Worm (Caenorhabditis elegans) whole organism, late embryonic: ENCODE results near the gene T04C10.3.
A peak's percentile ranks its signal among the peaks of the same experiment; 100 is the strongest.

ENCODE experiments used
- C08G9.2 ChIP-seq: sonication (generic microtip); optimal IDR thresholded peaks from 2 replicates; lab custom pipeline; 2016; ENCODE audit warnings: mild to moderate bottlenecking, missing genetic modification characterization, moderate library complexity, missing compliant biosample characterization
- C38D4.7 ChIP-seq: fragments of 200-800 bp; sonication (Bioruptor generic); optimal IDR thresholded peaks from 2 replicates; lab custom pipeline; 2018; ENCODE audit warnings: mild to moderate bottlenecking, missing genetic modification characterization, moderate library complexity, missing compliant biosample characterization
- F13H6.1 ChIP-seq: sonication (generic microtip); optimal IDR thresholded peaks from 2 replicates; lab custom pipeline; 2016; ENCODE audit warnings: missing genetic modification characterization, missing compliant biosample characterization
- ahr-1 ChIP-seq: sonication (generic microtip); optimal IDR thresholded peaks from 2 replicates; lab custom pipeline; 2016; ENCODE audit warnings: missing genetic modification characterization, missing compliant biosample characterization
- ama-1 ChIP-seq: fragments of 150-350 bp; optimal IDR thresholded peaks from 2 replicates; lab custom pipeline; 2014
- ceh-18 ChIP-seq: sonication (generic microtip); optimal IDR thresholded peaks from 2 replicates; lab custom pipeline; 2016; ENCODE audit warnings: missing genetic modification characterization, missing compliant biosample characterization
- ceh-19 ChIP-seq: fragments of 200-800 bp; sonication (Bioruptor generic); optimal IDR thresholded peaks from 2 replicates; lab custom pipeline; 2018; ENCODE audit warnings: mild to moderate bottlenecking, missing genetic modification characterization, missing compliant biosample characterization
- ceh-24 ChIP-seq: sonication (generic microtip); optimal IDR thresholded peaks from 2 replicates; lab custom pipeline; 2016; ENCODE audit warnings: mild to moderate bottlenecking, missing genetic modification characterization, missing compliant biosample characterization
- ceh-30 ChIP-seq: fragments of 150-350 bp; optimal IDR thresholded peaks from 2 replicates; lab custom pipeline; 2014; ENCODE audit warnings: missing biosample characterization, missing genetic modification characterization
- ceh-31 ChIP-seq: sonication (generic microtip); optimal IDR thresholded peaks from 2 replicates; lab custom pipeline; 2016; ENCODE audit warnings: missing genetic modification characterization, missing compliant biosample characterization
- ceh-48 ChIP-seq: sonication (generic microtip); optimal IDR thresholded peaks from 2 replicates; lab custom pipeline; 2016; ENCODE audit warnings: missing genetic modification characterization, inconsistent platforms, missing compliant biosample characterization
- ceh-6 ChIP-seq: fragments of 200-800 bp; sonication (Bioruptor generic); optimal IDR thresholded peaks from 2 replicates; lab custom pipeline; 2018; ENCODE audit warnings: mild to moderate bottlenecking, missing genetic modification characterization, missing compliant biosample characterization
- ceh-9 ChIP-seq: sonication (generic microtip); optimal IDR thresholded peaks from 2 replicates; lab custom pipeline; 2016; ENCODE audit warnings: mild to moderate bottlenecking, missing genetic modification characterization, inconsistent platforms, missing compliant biosample characterization
- dmd-4 ChIP-seq: sonication (generic microtip); optimal IDR thresholded peaks from 2 replicates; lab custom pipeline; 2016; ENCODE audit warnings: borderline replicate concordance, missing genetic modification characterization, missing compliant biosample characterization
- elt-2 ChIP-seq: sonication (generic microtip); optimal IDR thresholded peaks from 2 replicates; lab custom pipeline; 2016; ENCODE audit warnings: missing genetic modification reagents, missing genetic modification characterization, missing compliant biosample characterization
- fax-1 ChIP-seq: sonication (generic microtip); optimal IDR thresholded peaks from 2 replicates; lab custom pipeline; 2016; ENCODE audit warnings: missing genotype, missing genetic modification characterization, missing compliant biosample characterization
- hlh-30 ChIP-seq: sonication (generic microtip); optimal IDR thresholded peaks from 2 replicates; lab custom pipeline; 2017; ENCODE audit warnings: antibody characterized with exemption, missing genetic modification characterization, missing compliant biosample characterization; ENCODE audit not compliant: insufficient read depth
- lim-6 ChIP-seq: sonication (generic microtip); optimal IDR thresholded peaks from 2 replicates; lab custom pipeline; 2016; ENCODE audit warnings: missing genetic modification characterization, missing compliant biosample characterization
- mec-3 ChIP-seq: sonication (generic microtip); optimal IDR thresholded peaks from 2 replicates; lab custom pipeline; 2016; ENCODE audit warnings: borderline replicate concordance, missing genetic modification characterization, missing compliant biosample characterization
- nfya-1 ChIP-seq: sonication (generic microtip); optimal IDR thresholded peaks from 2 replicates; lab custom pipeline; 2017; ENCODE audit warnings: missing genetic modification characterization, mild to moderate bottlenecking, missing compliant biosample characterization, antibody characterized with exemption, moderate library complexity
- nhr-232 ChIP-seq: sonication (generic microtip); optimal IDR thresholded peaks from 2 replicates; lab custom pipeline; 2016; ENCODE audit warnings: missing genetic modification characterization, missing compliant biosample characterization
- odd-2 ChIP-seq: sonication (generic microtip); optimal IDR thresholded peaks from 2 replicates; lab custom pipeline; 2017; ENCODE audit warnings: antibody characterized with exemption, mild to moderate bottlenecking, missing genetic modification characterization, missing compliant biosample characterization
- pha-4 ChIP-seq: fragments of 150-350 bp; optimal IDR thresholded peaks from 2 replicates; lab custom pipeline; 2018; ENCODE audit warnings: missing biosample characterization, missing genetic modification reagents, missing genetic modification characterization
- pqm-1 ChIP-seq: sonication (generic microtip); optimal IDR thresholded peaks from 2 replicates; lab custom pipeline; 2016; ENCODE audit warnings: missing genetic modification characterization, missing compliant biosample characterization
- rnt-1 ChIP-seq: sonication (generic microtip); optimal IDR thresholded peaks from 2 replicates; lab custom pipeline; 2016; ENCODE audit warnings: missing genetic modification characterization, missing compliant biosample characterization
- syd-9 ChIP-seq: sonication (generic microtip); optimal IDR thresholded peaks from 2 replicates; lab custom pipeline; 2016; ENCODE audit warnings: mild to moderate bottlenecking, missing genetic modification characterization, moderate library complexity, missing compliant biosample characterization
- tbx-2 ChIP-seq: sonication (generic microtip); optimal IDR thresholded peaks from 2 replicates; lab custom pipeline; 2016; ENCODE audit warnings: missing genetic modification characterization, missing compliant biosample characterization
- tbx-7 ChIP-seq: sonication (generic microtip); optimal IDR thresholded peaks from 2 replicates; lab custom pipeline; 2016; ENCODE audit warnings: missing genotype, missing genetic modification characterization, missing compliant biosample characterization
- ttx-3 ChIP-seq: sonication (generic microtip); optimal IDR thresholded peaks from 2 replicates; lab custom pipeline; 2016; ENCODE audit warnings: missing genetic modification reagents, missing genetic modification characterization, missing compliant biosample characterization
- unc-3 ChIP-seq, 2 experiments: fragments of 200-800 bp in 1 of 2; sonication (Bioruptor generic) in 1 of 2; sonication (generic microtip) in 1 of 2; conservative IDR thresholded peaks in 1 of 2; optimal IDR thresholded peaks in 1 of 2; 2 replicates each; pipeline versions ENCODE4 v1.3.6 to Lab custom; 2016 to 2022; ENCODE audit warnings: missing compliant biosample characterization in 2 of 2, missing genetic modification characterization in 2 of 2, missing genetic modification reagents in 1 of 2
- unc-42 ChIP-seq: sonication (generic microtip); optimal IDR thresholded peaks from 2 replicates; lab custom pipeline; 2016; ENCODE audit warnings: missing genotype, missing genetic modification characterization, missing compliant biosample characterization
- unc-55 ChIP-seq: sonication (generic microtip); optimal IDR thresholded peaks from 2 replicates; lab custom pipeline; 2017; ENCODE audit warnings: missing biosample characterization, missing genetic modification reagents, missing genetic modification characterization
- zip-5 ChIP-seq: sonication (generic microtip); optimal IDR thresholded peaks from 2 replicates; lab custom pipeline; 2016; ENCODE audit warnings: missing genetic modification characterization, missing compliant biosample characterization

Gene T04C10.3

ce11 chrX:14773238-14773637 is 38.9 kb upstream of the T04C10.3 start, which contains the start of gene unc-3:
unc-3 (plus strand) TSS chrX:14773538.
- TF ChIP-seq lim-6 = no peak
- TF ChIP-seq ceh-48 (tag; lab: Kevin White, UChicago) = no peak
- no peak for TF ChIP-seq ahr-1
- no peak for TF ChIP-seq ceh-30 (tag; lab: Kevin White, UChicago)
- no peak for TF ChIP-seq F13H6.1
- no peak for TF ChIP-seq ttx-3 (tag; lab: Kevin White, UChicago)
- no peak for TF ChIP-seq nhr-232 (tag; lab: Kevin White, UChicago)
- TF ChIP-seq fax-1 (tag; lab: Kevin White, UChicago) = no peak
- no peak for TF ChIP-seq mec-3 (tag; lab: Kevin White, UChicago)
- TF ChIP-seq dmd-4 (tag; lab: Kevin White, UChicago) = no peak
- no peak for TF ChIP-seq rnt-1 (tag; lab: Kevin White, UChicago)
- TF ChIP-seq pqm-1 (tag; lab: Kevin White, UChicago) = no peak
- TF ChIP-seq ama-1 = no peak
- TF ChIP-seq tbx-7 (tag; lab: Kevin White, UChicago) = no peak
- TF ChIP-seq ceh-18 (tag; lab: Kevin White, UChicago) = no peak
- TF ChIP-seq unc-55 (GFP tag; lab: Kevin White, UChicago) = no peak
- TF ChIP-seq C08G9.2 (tag; lab: Kevin White, UChicago) = no peak
- no peak for TF ChIP-seq tbx-2 (tag; lab: Kevin White, UChicago)
- TF ChIP-seq C38D4.7 (GFP tag; lab: Kevin White, UChicago) = no peak
- TF ChIP-seq syd-9 (tag; lab: Kevin White, UChicago) = no peak

ce11 chrX:14775222-14775621 is 36.9 kb upstream of the T04C10.3 start:
- TF ChIP-seq ceh-24 (tag; lab: Kevin White, UChicago) = no peak
- no peak for TF ChIP-seq hlh-30
- no peak for TF ChIP-seq ceh-18 (tag; lab: Kevin White, UChicago)
- no peak for TF ChIP-seq ceh-6 (GFP tag; lab: Kevin White, UChicago)
- no peak for TF ChIP-seq pha-4 (tag; lab: Kevin White, UChicago)
- TF ChIP-seq odd-2 = no peak

ce11 chrX:14776312-14776711 is 35.8 kb upstream of the T04C10.3 start:
- TF ChIP-seq unc-3 (GFP tag; conservative IDR thresholded peaks at IDR 0.05; lab: Robert Waterston, UW) (0 out of 2 replicates have a peak, but pooled peaks have one; percentile 48), unc-3 (tag; optimal IDR thresholded peaks at IDR 0.05; lab: Kevin White, UChicago) (no peak), zip-5 (tag; lab: Kevin White, UChicago) (no peak), nfya-1 (tag; lab: Kevin White, UChicago) (peak; percentile 21)

ce11 chrX:14778112-14778511 is 34.0 kb upstream of the T04C10.3 start:
- TF ChIP-seq ttx-3 (tag; lab: Kevin White, UChicago) = no peak
- no peak for TF ChIP-seq ceh-19 (GFP tag; lab: Kevin White, UChicago)
- TF ChIP-seq ceh-31 (tag; lab: Kevin White, UChicago) = peak; percentile 22
- peak; percentile 78 for TF ChIP-seq unc-42

- TF ChIP-seq C38D4.7 (GFP tag; lab: Kevin White, UChicago) (no peak), unc-55 (GFP tag; lab: Kevin White, UChicago) (peak; percentile 48)
- TF ChIP-seq, all 69 proteins: peak for 1
Observed at ce11 chrX:14780176-14780575, 32.0 kb upstream of the T04C10.3 start.

- TF ChIP-seq unc-42 = no peak
- no peak for TF ChIP-seq elt-2 (tag; lab: Kevin White, UChicago)
- TF ChIP-seq nhr-232 (tag; lab: Kevin White, UChicago) = no peak
- TF ChIP-seq ceh-9 = no peak
- TF ChIP-seq mec-3 (tag; lab: Kevin White, UChicago) = no peak
- no peak for TF ChIP-seq ceh-48 (tag; lab: Kevin White, UChicago)
- TF ChIP-seq odd-2 = no peak
Observed at ce11 chrX:14783434-14784142, 28.6 kb upstream of the T04C10.3 start.
